Fruit fly (Drosophila melanogaster) whole organism, embryonic: Measurements from ENCODE around the gene hry.

ENCODE experiments used
- Ada2b ChIP-seq: fragments of 200-800 bp; sonication (Bioruptor generic); IDR thresholded peaks from 2 replicates; pipeline ENCODE4 v1.3.6; 2022; ENCODE audit warnings: missing biosample characterization, missing genetic modification characterization
- Antp ChIP-seq: fragments of 200-800 bp; sonication (Bioruptor generic); optimal IDR thresholded peaks from 3 replicates; lab custom pipeline; 2016; ENCODE audit warnings: missing biosample characterization, missing genetic modification characterization
- Asciz ChIP-seq: fragments of 200-800 bp; sonication (Bioruptor generic); optimal IDR thresholded peaks from 2 replicates; lab custom pipeline; 2017; ENCODE audit warnings: missing biosample characterization, mild to moderate bottlenecking, missing genetic modification characterization, missing genetic modification reagents
- CG1024 ChIP-seq: fragments of 200-800 bp; sonication (Bioruptor generic); IDR thresholded peaks from 2 replicates; pipeline ENCODE4 v1.3.6; 2022; ENCODE audit warnings: missing biosample characterization, missing genetic modification characterization
- CG10321 ChIP-seq: fragments of 200-800 bp; sonication (Bioruptor generic); IDR thresholded peaks from 2 replicates; pipeline ENCODE4 v1.3.6; 2022; ENCODE audit warnings: missing biosample characterization, missing genetic modification characterization
- CG14965 ChIP-seq: fragments of 200-800 bp; sonication (Bioruptor generic); optimal IDR thresholded peaks from 2 replicates; lab custom pipeline; 2016; ENCODE audit warnings: missing biosample characterization, missing genetic modification characterization, borderline replicate concordance
- CG15601 ChIP-seq: fragments of 200-800 bp; sonication (Bioruptor generic); optimal IDR thresholded peaks from 3 replicates; lab custom pipeline; 2019; ENCODE audit warnings: missing biosample characterization, mild to moderate bottlenecking, missing genetic modification characterization, moderate library complexity
- CG1603 ChIP-seq: fragments of 200-800 bp; sonication (Bioruptor generic); optimal IDR thresholded peaks from 2 replicates; lab custom pipeline; 2019; ENCODE audit warnings: missing biosample characterization, mild to moderate bottlenecking, missing genetic modification characterization, moderate library complexity
- CG17829 ChIP-seq: fragments of 200-800 bp; optimal IDR thresholded peaks from 2 replicates; lab custom pipeline; 2019; ENCODE audit warnings: missing biosample characterization, mild to moderate bottlenecking, missing genetic modification characterization, moderate library complexity
- CG18599 ChIP-seq: fragments of 200-800 bp; sonication (Bioruptor generic); optimal IDR thresholded peaks from 3 replicates; lab custom pipeline; 2017; ENCODE audit warnings: missing biosample characterization, missing genetic modification characterization, mild to moderate bottlenecking, moderate library complexity, missing genetic modification reagents
- CG30431 ChIP-seq: fragments of 200-800 bp; sonication (Bioruptor generic); optimal IDR thresholded peaks from 2 replicates; lab custom pipeline; 2017; ENCODE audit warnings: missing biosample characterization, missing genetic modification characterization
- CG32772 ChIP-seq: fragments of 200-800 bp; sonication (Bioruptor generic); IDR thresholded peaks from 2 replicates; pipeline ENCODE4 v1.3.6; 2022; ENCODE audit warnings: missing biosample characterization, missing genetic modification characterization
- CG3407 ChIP-seq: fragments of 200-800 bp; sonication (Bioruptor generic); optimal IDR thresholded peaks from 2 replicates; lab custom pipeline; 2018; ENCODE audit warnings: missing biosample characterization, mild to moderate bottlenecking, missing genetic modification characterization
- CG3838 ChIP-seq: fragments of 200-800 bp; sonication (Bioruptor generic); optimal IDR thresholded peaks from 3 replicates; lab custom pipeline; 2016; ENCODE audit warnings: missing biosample characterization, missing genetic modification characterization
- CG42726 ChIP-seq: fragments of 200-800 bp; sonication (Bioruptor generic); IDR thresholded peaks from 2 replicates; pipeline ENCODE4 v1.3.6; 2022; ENCODE audit warnings: missing biosample characterization, missing genetic modification characterization; ENCODE audit not compliant: partially characterized antibody
- CG6689 ChIP-seq: fragments of 200-800 bp; sonication (Bioruptor generic); IDR thresholded peaks from 2 replicates; pipeline ENCODE4 v1.3.6; 2022; ENCODE audit warnings: missing biosample characterization, missing genetic modification characterization
- CG7786 ChIP-seq: fragments of 200-800 bp; sonication (Bioruptor generic); optimal IDR thresholded peaks from 2 replicates; lab custom pipeline; 2016; ENCODE audit warnings: missing biosample characterization, missing genetic modification characterization
- CG7928 ChIP-seq: fragments of 200-800 bp; sonication (Bioruptor generic); optimal IDR thresholded peaks from 2 replicates; lab custom pipeline; 2017; ENCODE audit warnings: missing biosample characterization, mild to moderate bottlenecking, missing genetic modification characterization
- Chrac-16 ChIP-seq: fragments of 200-800 bp; sonication (Bioruptor generic); optimal IDR thresholded peaks from 3 replicates; lab custom pipeline; 2016; ENCODE audit warnings: missing biosample characterization, missing genetic modification characterization
- D19B ChIP-seq: fragments of 200-800 bp; sonication (Bioruptor generic); optimal IDR thresholded peaks from 2 replicates; lab custom pipeline; 2017; ENCODE audit warnings: missing biosample characterization, mild to moderate bottlenecking, missing genetic modification characterization
- Doc2 ChIP-seq: fragments of 200-800 bp; sonication (Bioruptor generic); IDR thresholded peaks from 2 replicates; pipeline ENCODE4 v1.3.6; 2022; ENCODE audit warnings: missing biosample characterization, missing genetic modification characterization
- Elba2 ChIP-seq: fragments of 200-800 bp; sonication (Bioruptor generic); optimal IDR thresholded peaks from 3 replicates; lab custom pipeline; 2016; ENCODE audit warnings: missing biosample characterization, missing genetic modification characterization
- Ets97D ChIP-seq: fragments of 200-800 bp; sonication (Bioruptor generic); optimal IDR thresholded peaks from 3 replicates; lab custom pipeline; 2016; ENCODE audit warnings: missing biosample characterization, missing genetic modification characterization
- GATAe ChIP-seq: fragments of 200-800 bp; sonication (Bioruptor generic); conservative IDR thresholded peaks from 2 replicates; pipeline ENCODE4 v1.3.6; 2022; ENCODE audit warnings: missing biosample characterization, missing genetic modification characterization
- HLH54F ChIP-seq: fragments of 200-800 bp; sonication (Bioruptor generic); optimal IDR thresholded peaks from 3 replicates; lab custom pipeline; 2016; ENCODE audit warnings: missing biosample characterization, missing genetic modification characterization
- Med ChIP-seq: fragments of 200-800 bp; sonication (Bioruptor generic); peaks from one replicate; lab custom pipeline; 2016; ENCODE audit warnings: missing biosample characterization, missing genetic modification characterization, mild to moderate bottlenecking, inconsistent platforms, moderate library complexity
- Oli ChIP-seq: fragments of 200-800 bp; sonication (Bioruptor generic); optimal IDR thresholded peaks from 2 replicates; lab custom pipeline; 2018; ENCODE audit warnings: missing biosample characterization, mild to moderate bottlenecking, missing genetic modification characterization, moderate library complexity
- Side ChIP-seq: fragments of 200-800 bp; sonication (Bioruptor generic); optimal IDR thresholded peaks from 2 replicates; lab custom pipeline; 2016; ENCODE audit warnings: missing biosample characterization, missing genetic modification characterization
- abd-A ChIP-seq: fragments of 200-800 bp; sonication (Bioruptor generic); optimal IDR thresholded peaks from 3 replicates; lab custom pipeline; 2019; ENCODE audit warnings: missing biosample characterization, mild to moderate bottlenecking, missing genetic modification characterization, moderate library complexity
- ara ChIP-seq: fragments of 200-800 bp; sonication (Bioruptor generic); IDR thresholded peaks from 2 replicates; pipeline ENCODE4 v1.3.6; 2022; ENCODE audit warnings: missing biosample characterization, missing genetic modification characterization
- ash1 ChIP-seq: fragments of 200-800 bp; sonication (Bioruptor generic); optimal IDR thresholded peaks from 2 replicates; lab custom pipeline; 2018; ENCODE audit warnings: missing biosample characterization, mild to moderate bottlenecking, missing genetic modification characterization
- bigmax ChIP-seq: fragments of 200-800 bp; sonication (Bioruptor generic); optimal IDR thresholded peaks from 2 replicates; lab custom pipeline; 2018; ENCODE audit warnings: missing biosample characterization, mild to moderate bottlenecking, missing genetic modification characterization
- bsh ChIP-seq, 2 experiments: fragments of 200-800 bp; sonication (Bioruptor generic); optimal IDR thresholded peaks; 2 replicates each; lab custom pipeline; 2017 to 2018; ENCODE audit warnings: mild to moderate bottlenecking in 2 of 2, missing biosample characterization in 2 of 2, missing genetic modification characterization in 2 of 2, moderate library complexity in 1 of 2
- crp ChIP-seq, 2 experiments: fragments of 200-800 bp; sonication (Bioruptor generic); optimal IDR thresholded peaks; 2 replicates in 1 of 2; 3 replicates in 1 of 2; lab custom pipeline; 2017; ENCODE audit warnings: missing biosample characterization in 2 of 2, missing genetic modification characterization in 2 of 2, mild to moderate bottlenecking in 1 of 2, moderate library complexity in 1 of 2
- disco-r ChIP-seq: fragments of 200-800 bp; sonication (Bioruptor generic); optimal IDR thresholded peaks from 2 replicates; lab custom pipeline; 2016; ENCODE audit warnings: missing biosample characterization, missing genetic modification characterization
- fd102C ChIP-seq: fragments of 200-800 bp; sonication (Bioruptor generic); optimal IDR thresholded peaks from 2 replicates; lab custom pipeline; 2018; ENCODE audit warnings: missing biosample characterization, mild to moderate bottlenecking, missing genetic modification characterization, moderate library complexity
- gem ChIP-seq: fragments of 200-800 bp; sonication (Bioruptor generic); optimal IDR thresholded peaks from 2 replicates; lab custom pipeline; 2019; ENCODE audit warnings: missing biosample characterization, mild to moderate bottlenecking, missing genetic modification characterization, moderate library complexity
- jumu ChIP-seq: fragments of 200-800 bp; sonication (Bioruptor generic); optimal IDR thresholded peaks from 3 replicates; lab custom pipeline; 2016; ENCODE audit warnings: missing biosample characterization, missing genetic modification characterization
- kay ChIP-seq: fragments of 200-800 bp; sonication (Bioruptor generic); optimal IDR thresholded peaks from 2 replicates; lab custom pipeline; 2016; ENCODE audit warnings: missing biosample characterization, missing genetic modification characterization
- knrl ChIP-seq: fragments of 200-800 bp; sonication (Bioruptor generic); IDR thresholded peaks from 3 replicates; pipeline ENCODE4 v1.3.6; 2022; ENCODE audit warnings: missing biosample characterization, missing genetic modification characterization; ENCODE audit not compliant: partially characterized antibody
- lov ChIP-seq, 2 experiments: fragments of 200-800 bp in 1 of 2; fragments of >200 bp in 1 of 2; sonication (Bioruptor generic) in 1 of 2; IDR thresholded peaks in 1 of 2; optimal IDR thresholded peaks in 1 of 2; 2 replicates in 1 of 2; 3 replicates in 1 of 2; pipeline versions ENCODE4 v1.3.6 to Lab custom; 2017 to 2022; ENCODE audit warnings: missing biosample characterization in 1 of 2, missing genetic modification characterization in 1 of 2
- ranshi ChIP-seq: fragments of 200-800 bp; sonication (Bioruptor generic); IDR thresholded peaks from 2 replicates; pipeline ENCODE4 v1.3.6; 2022; ENCODE audit warnings: missing biosample characterization, missing genetic modification characterization
- schlank ChIP-seq: fragments of 200-800 bp; sonication (Bioruptor generic); optimal IDR thresholded peaks from 2 replicates; lab custom pipeline; 2018; ENCODE audit warnings: missing biosample characterization, mild to moderate bottlenecking, missing genetic modification characterization
- slou ChIP-seq: fragments of 200-800 bp; sonication (Bioruptor generic); optimal IDR thresholded peaks from 3 replicates; lab custom pipeline; 2016; ENCODE audit warnings: missing biosample characterization, missing genetic modification characterization
- tna ChIP-seq: fragments of 200-800 bp; sonication (Bioruptor generic); IDR thresholded peaks from 2 replicates; pipeline ENCODE4 v1.3.6; 2022; ENCODE audit warnings: missing biosample characterization, missing genetic modification characterization; ENCODE audit not compliant: partially characterized antibody
- vfl ChIP-seq: fragments of 200-800 bp; sonication (Bioruptor generic); optimal IDR thresholded peaks from 2 replicates; lab custom pipeline; 2016; ENCODE audit warnings: missing biosample characterization, missing genetic modification characterization
- vnd ChIP-seq: fragments of 200-800 bp; sonication (Bioruptor generic); IDR thresholded peaks from 3 replicates; pipeline ENCODE4 v1.3.6; 2022; ENCODE audit warnings: missing biosample characterization, missing genetic modification characterization; ENCODE audit not compliant: partially characterized antibody
- z ChIP-seq: fragments of 200-800 bp; sonication (Bioruptor generic); IDR thresholded peaks from 3 replicates; pipeline ENCODE4 v1.3.6; 2022; ENCODE audit warnings: missing biosample characterization, missing genetic modification characterization
- zf30C ChIP-seq: fragments of 200-800 bp; sonication (Bioruptor generic); optimal IDR thresholded peaks from 3 replicates; lab custom pipeline; 2018; ENCODE audit warnings: missing biosample characterization, mild to moderate bottlenecking, missing genetic modification characterization
- zfh2 ChIP-seq: fragments of 200-800 bp; sonication (Bioruptor generic); optimal IDR thresholded peaks from 2 replicates; lab custom pipeline; 2016; ENCODE audit warnings: missing biosample characterization, missing genetic modification characterization

Gene hry

DNA sequence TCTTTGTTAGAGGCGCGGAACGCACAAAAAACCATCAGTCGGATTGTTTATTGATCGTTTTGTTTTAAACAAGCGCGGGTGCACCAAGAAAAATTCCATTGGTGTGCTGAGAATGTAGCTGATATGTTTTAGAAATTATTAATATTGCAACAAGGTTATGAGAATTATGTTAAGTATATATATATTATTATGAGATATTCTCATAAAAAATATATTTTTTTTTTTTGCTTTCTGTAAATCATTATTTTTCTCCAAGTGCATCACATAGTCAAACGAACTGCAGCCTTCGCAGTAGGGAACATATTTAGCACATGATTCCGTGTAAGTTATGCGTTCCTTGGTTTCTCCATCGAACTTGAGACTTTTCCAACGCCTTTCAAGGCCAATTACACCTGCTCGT lies 46.6 kb upstream of the hry start (continued):
- TF ChIP-seq CG14965 (GFP tag; lab: Kevin White, UChicago) (no peak), ash1 (GFP tag; lab: Kevin White, UChicago) (no peak), CG32772 (GFP tag; lab: Robert Waterston, UW) (peak; percentile 76), ranshi (GFP tag; lab: Robert Waterston, UW) (peak; percentile 84), crp (GFP tag; optimal IDR thresholded peaks at IDR 0.05; lab: Kevin White, UChicago) (no peak), abd-A (tag; lab: Kevin White, UChicago) (peak; percentile 59), Asciz (GFP tag; lab: Kevin White, UChicago) (peak; percentile 49), CG3407 (GFP tag; lab: Kevin White, UChicago) (peak; percentile 11), lov (optimal IDR thresholded peaks at IDR 0.05; lab: Kevin White, UChicago) (no peak), lov (GFP tag; IDR thresholded peaks at IDR 0.05; lab: Robert Waterston, UW) (no peak), schlank (no peak), CG30431 (GFP tag; lab: Kevin White, UChicago) (no peak), slou (GFP tag; lab: Kevin White, UChicago) (peak; percentile 21), CG6689 (peak; percentile 86), HLH54F (GFP tag; lab: Kevin White, UChicago) (no peak), vfl (GFP tag; lab: Kevin White, UChicago) (no peak), CG7786 (no peak), ara (GFP tag; lab: Robert Waterston, UW) (peak; percentile 78; the same call in 1 of the 2 replicates), CG42726 (GFP tag; lab: Robert Waterston, UW) (no peak), CG17829 (peak; percentile 87), Chrac-16 (no peak), vnd (GFP tag; lab: Robert Waterston, UW) (no peak), D19B (GFP tag; lab: Kevin White, UChicago) (peak; percentile 1), Antp (GFP tag; lab: Kevin White, UChicago) (no peak), Side (GFP tag; lab: Kevin White, UChicago) (no peak), Oli (tag; lab: Kevin White, UChicago) (peak; percentile 55), Med (GFP tag; lab: Kevin White, UChicago) (peak; percentile 63), fd102C (GFP tag; lab: Kevin White, UChicago) (no peak), CG3838 (GFP tag; lab: Kevin White, UChicago) (no peak), CG18599 (GFP tag; lab: Kevin White, UChicago) (peak; percentile 60), CG1024 (GFP tag; lab: Robert Waterston, UW) (peak; percentile 59; the same call in 1 of the 2 replicates), Elba2 (GFP tag; lab: Kevin White, UChicago) (no peak), CG10321 (GFP tag; lab: Robert Waterston, UW) (no peak), bigmax (no peak), zf30C (GFP tag; lab: Kevin White, UChicago) (peak; percentile 15), Ets97D (GFP tag; lab: Kevin White, UChicago) (no peak), CG15601 (tag; lab: Kevin White, UChicago) (peak; percentile 52), bsh (GFP tag; optimal IDR thresholded peaks at IDR 0.05; lab: Kevin White, UChicago) (peak in 1 of 2 experiments; percentile 78), CG7928 (GFP tag; lab: Kevin White, UChicago) (no peak), Doc2 (no peak), CG1603 (tag; lab: Kevin White, UChicago) (no peak), kay (GFP tag; lab: Kevin White, UChicago) (no peak), gem (tag; lab: Kevin White, UChicago) (peak; percentile 80), z (GFP tag; lab: Robert Waterston, UW) (no peak), tna (GFP tag; lab: Robert Waterston, UW) (no peak), knrl (no peak), disco-r (GFP tag; lab: Kevin White, UChicago) (no peak), Ada2b (GFP tag; lab: Robert Waterston, UW) (peak; percentile 86), zfh2 (GFP tag; lab: Kevin White, UChicago) (no peak), GATAe (GFP tag; lab: Robert Waterston, UW) (0 out of 2 replicates have a peak, but pooled peaks have one; percentile 21), jumu (GFP tag; lab: Kevin White, UChicago) (no peak)
